Fruit fly (Drosophila melanogaster) whole organism, pupa: ENCODE measurements around the gene CG14883.

Experiments
- CG12605 ChIP-seq: fragments of 200-800 bp; sonication (Bioruptor generic); IDR thresholded peaks from 2 replicates; pipeline ENCODE4 v1.3.6; 2022; ENCODE audit warnings: missing biosample characterization, missing genetic modification characterization
- CG17806 ChIP-seq: fragments of 200-800 bp; sonication (Bioruptor generic); optimal IDR thresholded peaks from 2 replicates; lab custom pipeline; 2018; ENCODE audit warnings: missing biosample characterization, mild to moderate bottlenecking, missing genetic modification characterization, moderate library complexity
- CG32121 ChIP-seq: fragments of 200-800 bp; sonication (Bioruptor generic); IDR thresholded peaks from 2 replicates; pipeline ENCODE4 v1.3.6; 2022; ENCODE audit warnings: missing biosample characterization, missing genetic modification characterization
- CG8159 ChIP-seq: fragments of 200-800 bp; sonication (Bioruptor generic); optimal IDR thresholded peaks from 3 replicates; lab custom pipeline; 2018; ENCODE audit warnings: missing biosample characterization, mild to moderate bottlenecking, missing genetic modification characterization, moderate library complexity
- CG8301 ChIP-seq: fragments of 200-800 bp; sonication (Bioruptor generic); optimal IDR thresholded peaks from 2 replicates; lab custom pipeline; 2018; ENCODE audit warnings: missing biosample characterization, mild to moderate bottlenecking, missing genetic modification characterization
- Ets98B ChIP-seq: fragments of 200-800 bp; sonication (Bioruptor generic); IDR thresholded peaks from 2 replicates; pipeline ENCODE4 v1.3.6; 2022; ENCODE audit warnings: missing biosample characterization, missing genetic modification characterization
- Pif1A ChIP-seq: fragments of 200-800 bp; sonication (Bioruptor generic); optimal IDR thresholded peaks from 3 replicates; lab custom pipeline; 2016; ENCODE audit warnings: missing biosample characterization, missing genetic modification characterization
- Pif1B ChIP-seq: fragments of 200-800 bp; sonication (Bioruptor generic); optimal IDR thresholded peaks from 3 replicates; lab custom pipeline; 2016; ENCODE audit warnings: missing biosample characterization, missing genetic modification characterization
- fd96Ca ChIP-seq: fragments of 200-800 bp; sonication (Bioruptor generic); IDR thresholded peaks from 3 replicates; pipeline ENCODE4 v1.3.6; 2022; ENCODE audit warnings: missing biosample characterization, missing genetic modification characterization
- gl ChIP-seq: fragments of 200-800 bp; sonication (Bioruptor generic); optimal IDR thresholded peaks from 2 replicates; lab custom pipeline; 2018; ENCODE audit warnings: missing biosample characterization, mild to moderate bottlenecking, missing genetic modification characterization

- no peak for TF ChIP-seq CG32121
- no peak for TF ChIP-seq CG17806
- no peak for TF ChIP-seq CG8301 (tag; lab: Kevin White, UChicago)
- TF ChIP-seq fd96Ca (GFP tag; lab: Robert Waterston, UW): no peak
- TF ChIP-seq Pif1B (GFP tag; lab: Kevin White, UChicago): no peak
- no peak for TF ChIP-seq gl (tag; lab: Kevin White, UChicago)
- TF ChIP-seq Ets98B (GFP tag; lab: Robert Waterston, UW): no peak
- TF ChIP-seq Pif1A (GFP tag; lab: Kevin White, UChicago): no peak
- TF ChIP-seq CG12605: no peak
- no peak for TF ChIP-seq CG8159 (tag; lab: Kevin White, UChicago)
These were observed 43.0 kb downstream of the CG14883 start, which contains the start of gene Gr89a for dm6 chr3R:16498859-16499258.
